Fruit fly (Drosophila melanogaster) S2 (cell line): ENCODE measurements around the gene CG34266.

Experiments used
- CG8478 ChIP-seq: fragments of >200 bp; optimal IDR thresholded peaks from 2 replicates; lab custom pipeline; 2018
- CTCF ChIP-seq, 2 experiments: fragments of >200 bp; optimal IDR thresholded peaks; 2 replicates each; lab custom pipeline; 2018

DNA sequence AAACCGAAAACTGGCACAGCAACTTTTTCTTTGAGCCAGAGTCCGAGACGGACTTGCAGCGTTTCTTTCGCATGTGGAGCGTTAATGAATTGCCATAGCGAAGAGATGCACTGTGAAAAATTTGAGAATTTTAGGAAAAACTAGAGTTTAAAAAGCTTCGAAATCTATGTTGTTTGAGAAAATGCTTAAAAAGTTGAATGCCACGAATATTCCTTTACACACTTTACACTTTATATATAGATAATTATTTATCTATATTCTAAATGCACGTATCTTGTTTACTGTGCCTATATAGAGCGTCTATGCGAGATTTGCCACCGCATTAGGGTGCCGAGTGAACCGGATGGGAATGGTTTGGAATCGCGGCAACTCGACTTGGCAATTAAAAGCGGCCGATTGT lies 44.3 kb downstream of the CG34266 start:
- TF ChIP-seq CG8478 (lab: Kevin White, UChicago) (no peak), CTCF (optimal IDR thresholded peaks at IDR 0.05; lab: Kevin White, UChicago) (no peak)
